Worm (Caenorhabditis elegans) whole organism, L1 larva: ENCODE results near the gene bed-2.
A peak's percentile ranks its signal among the peaks of the same experiment; 100 is the strongest.

Source experiments
- C04F5.9 ChIP-seq: sonication (generic microtip); optimal IDR thresholded peaks from 2 replicates; lab custom pipeline; 2016; ENCODE audit warnings: missing genetic modification characterization, missing compliant biosample characterization
- Y116A8C.19 ChIP-seq: sonication (generic microtip); optimal IDR thresholded peaks from 2 replicates; lab custom pipeline; 2016; ENCODE audit warnings: missing compliant biosample characterization, missing genetic modification characterization, borderline replicate concordance
- ama-1 ChIP-seq: fragments of 150-350 bp; optimal IDR thresholded peaks from 2 replicates; lab custom pipeline; 2014
- efl-1 ChIP-seq, 4 experiments: fragments of 150-350 bp; optimal IDR thresholded peaks in 3 of 4; peaks in 1 of 4; 1 replicate in 1 of 4; 2 replicates in 3 of 4; lab custom pipeline; 2014; ENCODE audit warnings: missing biosample characterization in 2 of 4, missing genetic modification characterization in 2 of 4, missing genetic modification reagents in 2 of 4
- efl-3 ChIP-seq: fragments of 200-800 bp; sonication (Bioruptor generic); optimal IDR thresholded peaks from 2 replicates; lab custom pipeline; 2018; ENCODE audit warnings: mild to moderate bottlenecking, missing genetic modification characterization, missing compliant biosample characterization
- egl-27 ChIP-seq, 2 experiments: fragments of 150-350 bp in 1 of 2; sonication (generic microtip); optimal IDR thresholded peaks; 3 replicates each; lab custom pipeline; 2017 to 2018; ENCODE audit warnings: missing biosample characterization in 2 of 2, missing genetic modification characterization in 2 of 2, missing genetic modification reagents in 2 of 2
- elt-2 ChIP-seq: sonication (generic microtip); optimal IDR thresholded peaks from 2 replicates; lab custom pipeline; 2016; ENCODE audit warnings: missing genetic modification characterization, mild to moderate bottlenecking, inconsistent platforms, missing compliant biosample characterization, missing genetic modification reagents
- ets-5 ChIP-seq: fragments of 200-800 bp; sonication (Bioruptor generic); IDR thresholded peaks from 2 replicates; pipeline ENCODE4 v1.3.6; 2022; ENCODE audit warnings: missing genetic modification characterization, missing compliant biosample characterization
- fkh-4 ChIP-seq: sonication (generic microtip); optimal IDR thresholded peaks from 2 replicates; lab custom pipeline; 2016; ENCODE audit warnings: missing compliant biosample characterization, missing genetic modification characterization, borderline replicate concordance
- fkh-8 ChIP-seq: sonication (generic microtip); optimal IDR thresholded peaks from 2 replicates; lab custom pipeline; 2016; ENCODE audit warnings: mild to moderate bottlenecking, missing genetic modification characterization, missing compliant biosample characterization
- grh-1 ChIP-seq: fragments of 200-800 bp; sonication (Bioruptor generic); IDR thresholded peaks from 2 replicates; pipeline ENCODE4 v1.3.6; 2022; ENCODE audit warnings: missing genetic modification reagents, missing genetic modification characterization, missing compliant biosample characterization
- hlh-4 ChIP-seq: sonication (generic microtip); optimal IDR thresholded peaks from 2 replicates; lab custom pipeline; 2016; ENCODE audit warnings: mild to moderate bottlenecking, missing genetic modification characterization, missing compliant biosample characterization
- hpl-2 ChIP-seq: fragments of 150-350 bp; optimal IDR thresholded peaks from 2 replicates; lab custom pipeline; 2014; ENCODE audit warnings: missing biosample characterization, missing genetic modification reagents, missing genetic modification characterization
- irx-1 ChIP-seq: sonication (generic microtip); optimal IDR thresholded peaks from 2 replicates; lab custom pipeline; 2016; ENCODE audit warnings: missing genetic modification characterization, missing compliant biosample characterization
- lin-35 ChIP-seq, 2 experiments: fragments of 150-350 bp; optimal IDR thresholded peaks; 2 replicates each; lab custom pipeline; 2014; ENCODE audit warnings: missing biosample characterization in 2 of 2, missing genetic modification characterization in 2 of 2, missing genetic modification reagents in 2 of 2
- mab-9 ChIP-seq: fragments of 200-800 bp; sonication (Bioruptor generic); IDR thresholded peaks from 2 replicates; pipeline ENCODE4 v1.3.6; 2022; ENCODE audit warnings: missing genetic modification reagents, missing genetic modification characterization, missing compliant biosample characterization
- mef-2 ChIP-seq: fragments of 150-350 bp; optimal IDR thresholded peaks from 2 replicates; lab custom pipeline; 2014; ENCODE audit warnings: missing biosample characterization, missing genetic modification characterization
- nhr-11 ChIP-seq: fragments of 150-350 bp; optimal IDR thresholded peaks from 2 replicates; lab custom pipeline; 2014; ENCODE audit warnings: missing biosample characterization, missing genetic modification characterization
- nhr-12 ChIP-seq: sonication (generic microtip); optimal IDR thresholded peaks from 2 replicates; lab custom pipeline; 2017; ENCODE audit warnings: missing biosample characterization, missing genetic modification characterization
- nhr-20 ChIP-seq: sonication (generic microtip); optimal IDR thresholded peaks from 2 replicates; lab custom pipeline; 2016; ENCODE audit warnings: mild to moderate bottlenecking, missing genetic modification characterization, missing compliant biosample characterization
- nhr-237 ChIP-seq: fragments of 150-350 bp; optimal IDR thresholded peaks from 2 replicates; lab custom pipeline; 2014; ENCODE audit warnings: missing biosample characterization, missing genetic modification characterization
- nhr-71 ChIP-seq: sonication (generic microtip); optimal IDR thresholded peaks from 2 replicates; lab custom pipeline; 2016; ENCODE audit warnings: mild to moderate bottlenecking, missing genetic modification characterization, moderate library complexity, missing compliant biosample characterization
- nhr-84 ChIP-seq: sonication (generic microtip); optimal IDR thresholded peaks from 2 replicates; lab custom pipeline; 2017; ENCODE audit warnings: missing biosample characterization, missing genetic modification characterization
- nhr-85 ChIP-seq: sonication (generic microtip); peaks from one replicate; lab custom pipeline; 2016; ENCODE audit warnings: missing genetic modification characterization, inconsistent platforms, missing compliant biosample characterization
- nhr-90 ChIP-seq: sonication (generic microtip); optimal IDR thresholded peaks from 2 replicates; lab custom pipeline; 2016; ENCODE audit warnings: mild to moderate bottlenecking, missing genetic modification characterization, missing compliant biosample characterization; ENCODE audit not compliant: poor library complexity
- rnt-1 ChIP-seq: sonication (generic microtip); optimal IDR thresholded peaks from 2 replicates; lab custom pipeline; 2016; ENCODE audit warnings: mild to moderate bottlenecking, missing genetic modification characterization, moderate library complexity, missing compliant biosample characterization
- sox-4 ChIP-seq: sonication (generic microtip); optimal IDR thresholded peaks from 2 replicates; lab custom pipeline; 2016; ENCODE audit warnings: missing genetic modification characterization, missing compliant biosample characterization
- sptf-1 ChIP-seq: fragments of 150-350 bp; optimal IDR thresholded peaks from 2 replicates; lab custom pipeline; 2014; ENCODE audit warnings: missing biosample characterization, missing genetic modification characterization
- swsn-7 ChIP-seq: sonication (generic microtip); optimal IDR thresholded peaks from 2 replicates; lab custom pipeline; 2016; ENCODE audit warnings: missing genetic modification characterization, missing compliant biosample characterization
- tlp-1 ChIP-seq: fragments of 150-350 bp; optimal IDR thresholded peaks from 2 replicates; lab custom pipeline; 2014; ENCODE audit warnings: missing biosample characterization, missing genetic modification characterization
- unc-130 ChIP-seq: fragments of 150-350 bp; optimal IDR thresholded peaks from 2 replicates; lab custom pipeline; 2017; ENCODE audit warnings: missing biosample characterization, missing genetic modification characterization, inconsistent platforms
- ztf-11 ChIP-seq, 2 experiments: sonication (generic microtip); optimal IDR thresholded peaks; 2 replicates each; lab custom pipeline; 2016 to 2017; ENCODE audit warnings: missing genetic modification characterization in 2 of 2, missing biosample characterization in 1 of 2, missing compliant biosample characterization in 1 of 2

Gene bed-2

DNA sequence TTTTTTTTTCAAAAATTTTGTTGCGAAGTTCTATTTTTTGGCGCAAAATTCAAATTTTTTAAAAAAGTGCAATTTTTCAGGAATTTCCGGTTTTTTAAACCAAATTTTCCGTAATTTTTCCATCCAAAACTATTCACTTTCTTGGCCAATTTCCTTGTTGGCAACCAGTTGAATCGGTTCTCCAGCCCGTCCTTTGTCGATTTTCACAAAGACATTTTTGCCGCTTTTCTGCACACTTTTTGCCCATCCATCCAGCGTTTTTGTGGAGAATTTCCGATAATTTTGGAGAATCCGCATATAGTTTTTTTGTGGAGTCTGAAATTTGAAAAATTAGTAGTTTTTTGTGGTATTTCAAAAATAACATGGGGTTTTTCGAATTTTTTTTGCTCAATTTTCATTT is 21.9 kb upstream of the bed-2 start:
- TF ChIP-seq fkh-8 (tag; lab: Kevin White, UChicago) (no peak), nhr-85 (tag; lab: Kevin White, UChicago) (peak; percentile 24)

DNA sequence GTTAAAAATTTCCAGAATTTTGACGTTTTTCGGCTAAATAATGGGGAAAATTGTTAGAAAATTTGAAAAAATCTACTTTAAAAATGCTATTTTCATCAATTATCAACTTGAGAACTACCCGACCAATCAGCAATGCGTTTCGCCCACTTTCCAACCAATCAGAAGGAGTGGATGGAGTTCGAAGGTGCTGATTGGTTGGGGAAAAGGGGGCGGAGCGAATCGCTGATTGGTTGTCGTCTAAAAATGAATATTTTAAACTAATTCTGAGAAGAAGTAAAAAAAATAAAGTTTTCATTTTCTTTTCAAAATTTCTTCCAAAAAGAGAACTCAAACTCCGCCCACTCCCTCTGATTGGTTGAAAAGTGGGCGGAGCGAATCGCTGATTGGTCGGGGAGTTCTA is 19.6 kb upstream of the bed-2 start:
- no peak for TF ChIP-seq nhr-20
- TF ChIP-seq nhr-12 (tag; lab: Kevin White, UChicago), result no peak
- no peak for TF ChIP-seq swsn-7 (tag; lab: Kevin White, UChicago)

DNA sequence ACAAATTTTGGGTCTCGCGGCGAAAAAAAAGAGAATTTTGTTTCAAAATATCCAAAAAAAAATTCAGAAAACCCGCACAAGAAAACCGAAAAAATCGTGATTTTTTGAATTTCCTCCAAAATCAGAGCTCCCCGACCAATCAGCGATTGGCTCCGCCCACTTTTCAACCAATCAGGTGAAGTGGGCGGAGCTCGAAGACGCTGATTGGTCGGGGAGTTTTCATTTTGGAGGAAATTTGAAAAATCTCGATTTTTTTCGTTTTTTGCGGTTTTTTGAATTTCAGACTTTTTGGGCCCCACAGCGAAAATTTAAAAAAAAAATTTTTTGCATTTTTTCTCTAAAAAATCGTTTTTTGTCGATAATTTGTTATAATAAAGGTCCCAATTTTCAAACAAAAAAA is 19.0 kb upstream of the bed-2 start:
- TF ChIP-seq efl-3 (GFP tag; lab: Kevin White, UChicago), result no peak
- no peak for TF ChIP-seq irx-1 (tag; lab: Kevin White, UChicago)
- TF ChIP-seq ets-5 (GFP tag; lab: Robert Waterston, UW), result no peak
- TF ChIP-seq grh-1 (GFP tag; lab: Robert Waterston, UW), result no peak
- no peak for TF ChIP-seq rnt-1 (tag; lab: Kevin White, UChicago)
- no peak for TF ChIP-seq efl-1 (optimal IDR thresholded peaks at IDR 0.05; lab: Kevin White, UChicago)
- TF ChIP-seq efl-1 (GFP tag; optimal IDR thresholded peaks at IDR 0.05 in 1 of 2; lab: Kevin White, UChicago), result peak in 1 of 2 experiments; percentile 11

DNA sequence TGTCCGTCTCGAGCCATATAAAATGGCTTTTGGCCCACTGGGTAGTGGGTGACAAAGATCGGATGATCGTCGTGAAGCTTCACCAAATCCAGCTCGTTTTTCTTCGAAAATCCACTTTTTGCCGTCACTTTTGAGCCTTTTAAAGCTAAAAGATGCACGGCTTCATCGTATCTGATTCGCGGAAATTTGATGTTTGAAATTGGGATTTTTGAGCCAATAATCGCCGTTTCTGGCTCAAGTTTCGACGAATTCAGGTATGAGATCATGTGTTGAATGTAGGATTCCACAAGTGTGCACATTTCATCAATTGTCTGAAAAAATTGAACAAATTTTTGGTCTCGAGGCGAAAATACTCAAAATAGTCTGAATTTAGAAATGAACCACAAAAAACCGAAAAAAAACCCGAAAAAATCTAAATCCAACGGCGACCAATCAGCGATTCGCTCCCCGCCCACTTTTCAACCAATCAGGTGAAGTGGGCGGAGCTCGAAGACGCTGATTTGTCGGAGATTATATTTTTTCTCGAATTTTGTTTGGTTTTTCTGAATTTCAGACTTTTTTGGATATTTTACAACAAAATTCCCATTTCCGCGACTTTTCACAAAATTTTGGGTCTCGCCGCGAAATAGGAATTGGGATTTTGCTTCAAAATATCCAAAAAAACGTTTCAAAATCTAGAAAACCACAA is 18.2 kb upstream of the bed-2 start:
- TF ChIP-seq grh-1 (GFP tag; lab: Robert Waterston, UW) (no peak), nhr-71 (tag; lab: Kevin White, UChicago) (no peak), nhr-237 (tag; lab: Kevin White, UChicago) (no peak), ama-1 (no peak), efl-1 (optimal IDR thresholded peaks at IDR 0.05; lab: Kevin White, UChicago) (no peak), efl-1 (GFP tag; optimal IDR thresholded peaks at IDR 0.05 in 1 of 2; lab: Kevin White, UChicago) (peak in 1 of 2 experiments; percentile 77)

DNA sequence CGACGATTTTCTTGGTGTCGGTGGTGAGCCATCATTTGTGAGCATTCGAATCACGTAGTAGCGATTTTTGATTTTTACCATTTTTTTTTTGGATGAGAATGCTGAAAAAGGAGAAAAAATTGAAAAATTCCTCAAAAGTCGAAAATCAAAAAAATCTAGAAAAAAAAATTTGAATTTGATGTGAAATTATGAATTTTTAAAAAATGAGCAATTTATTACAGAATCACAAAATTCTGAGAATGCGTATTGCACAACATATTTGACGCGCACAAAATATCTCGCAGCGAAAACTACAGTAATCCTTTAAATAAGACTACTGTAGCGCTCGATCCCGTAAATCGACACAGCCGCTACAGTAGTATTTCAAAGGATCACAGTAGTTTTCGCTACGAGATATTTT is 16.6 kb upstream of the bed-2 start, which contains the start of gene popl-5:
Gene popl-5, minus strand, starts transcription at position 101 of the 400 bp plus-strand sequence.
- TF ChIP-seq egl-27 (tag; optimal IDR thresholded peaks at IDR 0.05; lab: Kevin White, UChicago) (no peak), tlp-1 (tag; lab: Kevin White, UChicago) (no peak), nhr-11 (no peak), mab-9 (no peak), mef-2 (tag; lab: Kevin White, UChicago) (no peak), sptf-1 (tag; lab: Kevin White, UChicago) (no peak), rnt-1 (tag; lab: Kevin White, UChicago) (no peak), C04F5.9 (tag; lab: Kevin White, UChicago) (no peak), lin-35 (GFP tag; optimal IDR thresholded peaks at IDR 0.05; lab: Kevin White, UChicago) (no peak)

DNA sequence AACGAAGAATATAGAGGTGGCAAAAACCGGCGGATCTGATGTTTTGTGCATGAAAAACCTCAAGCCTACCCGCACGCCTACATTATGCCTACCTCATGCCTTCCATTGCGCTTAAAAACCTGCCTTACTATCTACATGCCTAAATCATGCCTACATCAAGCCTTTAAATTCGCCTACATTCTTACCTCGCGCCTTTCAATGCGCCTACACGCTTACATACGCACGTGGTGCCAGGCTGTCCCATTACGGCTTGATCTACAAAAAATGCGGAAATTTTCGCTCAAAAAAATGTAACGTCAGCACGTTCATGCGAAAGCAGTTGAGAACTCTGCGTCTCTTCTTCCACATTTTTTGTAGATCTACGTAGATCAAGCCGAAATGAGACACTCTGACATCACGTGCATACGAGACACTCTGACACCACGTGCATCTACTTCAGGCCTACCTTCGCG is 13.6 kb upstream of the bed-2 start, which contains the start of gene fbxa-220:
Gene fbxa-220, minus strand, starts transcription at position 51 of the 452 bp plus-strand sequence.
- TF ChIP-seq elt-2 (tag; lab: Kevin White, UChicago), result no peak
- no peak for TF ChIP-seq hpl-2 (GFP tag; lab: Kevin White, UChicago)
- no peak for TF ChIP-seq hlh-4
- TF ChIP-seq nhr-84 (tag; lab: Kevin White, UChicago), result no peak
- no peak for TF ChIP-seq fkh-4 (tag; lab: Kevin White, UChicago)

DNA sequence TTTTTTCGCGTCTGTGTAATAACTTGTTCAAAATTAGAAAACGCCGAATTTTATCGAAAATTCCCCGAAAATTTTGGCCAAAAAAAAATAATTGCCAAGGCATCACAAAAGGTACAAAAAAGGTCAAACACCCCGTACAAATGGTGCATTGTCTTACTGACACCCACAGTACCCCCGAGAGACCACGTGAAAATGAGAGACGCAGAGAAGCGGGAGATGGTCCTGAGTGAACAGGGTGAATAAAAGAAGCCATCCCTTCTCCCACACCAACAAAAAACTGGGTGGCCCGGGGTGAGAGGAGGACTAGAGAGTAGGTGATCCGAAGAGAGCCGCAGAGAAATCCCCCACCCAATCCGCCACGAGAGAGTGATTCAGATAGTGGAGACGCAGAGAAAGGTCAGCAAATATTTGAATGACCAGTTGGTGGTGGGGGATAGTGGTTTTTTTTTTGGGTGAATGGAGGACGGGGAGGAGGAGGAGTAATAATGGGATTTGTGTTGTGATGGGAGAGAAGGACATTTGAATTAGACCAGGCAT is 10.8 kb upstream of the bed-2 start:
- TF ChIP-seq unc-130 (tag; lab: Kevin White, UChicago), result no peak
- TF ChIP-seq sox-4, result no peak
- peak in 1 of 2 experiments; percentile 22 for TF ChIP-seq ztf-11 (tag; optimal IDR thresholded peaks at IDR 0.05; lab: Kevin White, UChicago)
- no peak for TF ChIP-seq Y116A8C.19 (tag; lab: Kevin White, UChicago)
- no peak for TF ChIP-seq nhr-90 (tag; lab: Kevin White, UChicago)
